Fruit fly (Drosophila melanogaster): ENCODE measurements around the gene CG43169.
A peak's percentile ranks its signal among the peaks of the same experiment; 100 is the strongest.

Gene CG43169

dm6 chr3L:8870547-8870946 lies 17.9 kb downstream of the CG43169 start (continued):
- TF ChIP-seq nerfin-1 (tag; optimal IDR thresholded peaks at IDR 0.05) (no peak), Ets65A (GFP tag) (no peak), CG8359 (GFP tag; optimal IDR thresholded peaks at IDR 0.05; ENCODE audit: borderline replicate concordance) (no peak), stc (GFP tag; IDR thresholded peaks at IDR 0.05) (0 out of 2 replicates have a peak, but pooled peaks have one; percentile 15), ems (GFP tag; optimal IDR thresholded peaks at IDR 0.05) (no peak), CG31441 (GFP tag; IDR thresholded peaks at IDR 0.05) (0 out of 2 replicates have a peak, but pooled peaks have one; percentile 18), CG17359 (tag; optimal IDR thresholded peaks at IDR 0.05) (peak; percentile 17), Ets97D (GFP tag; optimal IDR thresholded peaks at IDR 0.05) (no peak), unpg (GFP tag; optimal IDR thresholded peaks at IDR 0.05) (peak; percentile 0), hkb (optimal IDR thresholded peaks at IDR 0.05) (no peak), hkb (GFP tag; IDR thresholded peaks at IDR 0.05) (0 out of 2 replicates have a peak, but pooled peaks have one; percentile 18), Xrp1 (GFP tag; IDR thresholded peaks at IDR 0.05) (peak; percentile 47; the same call in 1 of the 2 replicates), Atf6 (GFP tag; IDR thresholded peaks at IDR 0.05) (no peak), vfl (GFP tag; optimal IDR thresholded peaks at IDR 0.05) (no peak), CG2712 (tag; optimal IDR thresholded peaks at IDR 0.05) (peak; percentile 26), E2f1 (GFP tag; IDR thresholded peaks at IDR 0.05) (0 out of 2 replicates have a peak, but pooled peaks have one; percentile 15), zfh1 (GFP tag; IDR thresholded peaks at IDR 0.05) (0 out of 3 replicates have a peak, but pooled peaks have one; percentile 28), D (optimal IDR thresholded peaks at IDR 0.05) (no peak), D (GFP tag; optimal IDR thresholded peaks at IDR 0.05) (peak; percentile 1), CG13894 (tag; optimal IDR thresholded peaks at IDR 0.05) (no peak)

dm6 chr3L:8869326-8869725 lies 19.1 kb downstream of the CG43169 start:
- TF ChIP-seq tio (GFP tag; optimal IDR thresholded peaks at IDR 0.05) (no peak), CG11696 (GFP tag; IDR thresholded peaks at IDR 0.05) (0 out of 2 replicates have a peak, but pooled peaks have one; percentile 8), Dad (GFP tag; optimal IDR thresholded peaks at IDR 0.05) (no peak), ap (GFP tag; IDR thresholded peaks at IDR 0.05) (no peak), lola (GFP tag; optimal IDR thresholded peaks at IDR 0.05) (no peak), CG10267 (tag; optimal IDR thresholded peaks at IDR 0.05) (no peak)

- no peak for TF ChIP-seq pum (GFP tag; optimal IDR thresholded peaks at IDR 0.05)
- no peak for TF ChIP-seq Poxn (GFP tag; IDR thresholded peaks at IDR 0.05)
- TF ChIP-seq Pdp1 (GFP tag; optimal IDR thresholded peaks at IDR 0.05): peak in 1 of 2 experiments; percentile 7
- TF ChIP-seq row (GFP tag; IDR thresholded peaks at IDR 0.05): peak; percentile 64
- 0 out of 3 replicates have a peak, but pooled peaks have one; percentile 17 for TF ChIP-seq otp (GFP tag; IDR thresholded peaks at IDR 0.05)
- no peak for TF ChIP-seq CG30403 (GFP tag; optimal IDR thresholded peaks at IDR 0.05)
- peak; percentile 14 for TF ChIP-seq CG7839 (tag; optimal IDR thresholded peaks at IDR 0.05)
- TF ChIP-seq sr (GFP tag; IDR thresholded peaks at IDR 0.05): peak; percentile 78
- TF ChIP-seq CG17568 (GFP tag; optimal IDR thresholded peaks at IDR 0.05): no peak
- TF ChIP-seq CG8290 (GFP tag; optimal IDR thresholded peaks at IDR 0.05): no peak
- peak in 1 of 2 experiments; percentile 51 for TF ChIP-seq CG8290 (tag; optimal IDR thresholded peaks at IDR 0.05)
- no peak for TF ChIP-seq cwo (GFP tag; optimal IDR thresholded peaks at IDR 0.05)
- peak; percentile 8 for TF ChIP-seq lab (GFP tag; optimal IDR thresholded peaks at IDR 0.05)
- peak; percentile 39; the same call in 1 of the 2 replicates for TF ChIP-seq E2f1 (GFP tag; IDR thresholded peaks at IDR 0.05)
- 0 out of 4 replicates have a peak, but pooled peaks have one; percentile 63 for TF ChIP-seq chinmo (GFP tag; IDR thresholded peaks at IDR 0.05; ENCODE audit: partially characterized antibody)
- TF ChIP-seq Fer3 (tag; optimal IDR thresholded peaks at IDR 0.05): no peak
- no peak for TF ChIP-seq vfl (GFP tag; optimal IDR thresholded peaks at IDR 0.05)
- TF ChIP-seq gcm (GFP tag; optimal IDR thresholded peaks at IDR 0.05): peak; percentile 7
- TF ChIP-seq CG6689 (GFP tag; IDR thresholded peaks at IDR 0.05): no peak
- TF ChIP-seq Hr3 (GFP tag; optimal IDR thresholded peaks at IDR 0.05): no peak
- TF ChIP-seq CG8281 (tag; optimal IDR thresholded peaks at IDR 0.05): peak; percentile 100
- TF ChIP-seq so (GFP tag; IDR thresholded peaks at IDR 0.05): 0 out of 3 replicates have a peak, but pooled peaks have one; percentile 47
- peak; percentile 25 for TF ChIP-seq CG12391 (tag; optimal IDR thresholded peaks at IDR 0.05)
- no peak for TF ChIP-seq CG4707 (GFP tag; optimal IDR thresholded peaks at IDR 0.05)
- TF ChIP-seq unpg (GFP tag; optimal IDR thresholded peaks at IDR 0.05): peak; percentile 25
- TF ChIP-seq seq (GFP tag; IDR thresholded peaks at IDR 0.05): no peak
These were observed 23.2 kb downstream of the CG43169 start for dm6 chr3L:8865185-8865584.

All from whole organism, embryonic.